Fruit fly (Drosophila melanogaster) whole organism, embryonic: ENCODE measurements around the gene foi.

ENCODE experiments used
- B-H1 ChIP-seq: fragments of 200-800 bp; sonication (Bioruptor generic); IDR thresholded peaks from 3 replicates; pipeline ENCODE4 v1.3.6; 2022; ENCODE audit warnings: missing biosample characterization, missing genetic modification characterization
- Bdp1 ChIP-seq: fragments of 200-800 bp; sonication (Bioruptor generic); optimal IDR thresholded peaks from 3 replicates; lab custom pipeline; 2016; ENCODE audit warnings: missing biosample characterization, missing genetic modification characterization
- CG10267 ChIP-seq: fragments of 200-800 bp; sonication (Bioruptor generic); optimal IDR thresholded peaks from 2 replicates; lab custom pipeline; 2018; ENCODE audit warnings: missing biosample characterization, mild to moderate bottlenecking, missing genetic modification characterization, moderate library complexity
- CG10321 ChIP-seq: fragments of 200-800 bp; sonication (Bioruptor generic); IDR thresholded peaks from 2 replicates; pipeline ENCODE4 v1.3.6; 2022; ENCODE audit warnings: missing biosample characterization, missing genetic modification characterization
- CG12071 ChIP-seq: fragments of 200-800 bp; sonication (Bioruptor generic); optimal IDR thresholded peaks from 3 replicates; lab custom pipeline; 2018; ENCODE audit warnings: missing biosample characterization, mild to moderate bottlenecking, missing genetic modification characterization
- CG12155 ChIP-seq: fragments of 200-800 bp; sonication (Bioruptor generic); optimal IDR thresholded peaks from 3 replicates; lab custom pipeline; 2016; ENCODE audit warnings: missing biosample characterization, missing genetic modification characterization
- CG14050 ChIP-seq: fragments of 200-800 bp; sonication (Bioruptor generic); IDR thresholded peaks from 3 replicates; pipeline ENCODE4 v1.3.6; 2022; ENCODE audit warnings: missing biosample characterization, missing genetic modification characterization
- CG14441 ChIP-seq: fragments of 200-800 bp; sonication (Bioruptor generic); IDR thresholded peaks from 2 replicates; pipeline ENCODE4 v1.3.6; 2022; ENCODE audit warnings: missing biosample characterization, missing genetic modification characterization
- CG15011 ChIP-seq: fragments of 200-800 bp; sonication (Bioruptor generic); optimal IDR thresholded peaks from 3 replicates; lab custom pipeline; 2018; ENCODE audit warnings: missing biosample characterization, mild to moderate bottlenecking, missing genetic modification characterization
- CG15696 ChIP-seq: fragments of 200-800 bp; sonication (Bioruptor generic); optimal IDR thresholded peaks from 2 replicates; lab custom pipeline; 2019; ENCODE audit warnings: missing biosample characterization, mild to moderate bottlenecking, missing genetic modification characterization, moderate library complexity
- CG18476 ChIP-seq: fragments of 200-800 bp; sonication (Bioruptor generic); optimal IDR thresholded peaks from 2 replicates; lab custom pipeline; 2016; ENCODE audit warnings: missing biosample characterization, mild to moderate bottlenecking, missing genetic modification characterization
- CG32772 ChIP-seq: fragments of 200-800 bp; sonication (Bioruptor generic); IDR thresholded peaks from 2 replicates; pipeline ENCODE4 v1.3.6; 2022; ENCODE audit warnings: missing biosample characterization, missing genetic modification characterization
- CG4617 ChIP-seq: fragments of 200-800 bp; sonication (Bioruptor generic); optimal IDR thresholded peaks from 3 replicates; lab custom pipeline; 2016; ENCODE audit warnings: missing biosample characterization, missing genetic modification characterization, borderline replicate concordance
- CG4730 ChIP-seq: fragments of 200-800 bp; sonication (Bioruptor generic); IDR thresholded peaks from 2 replicates; pipeline ENCODE4 v1.3.6; 2022; ENCODE audit warnings: missing biosample characterization, missing genetic modification characterization
- CG8290 ChIP-seq, 3 experiments: fragments of 200-800 bp; sonication (Bioruptor generic); optimal IDR thresholded peaks; 2 replicates each; lab custom pipeline; 2016 to 2019; ENCODE audit warnings: missing biosample characterization in 3 of 3, missing genetic modification characterization in 3 of 3, mild to moderate bottlenecking in 2 of 3, moderate library complexity in 1 of 3
- CkIIα-i1 ChIP-seq: fragments of 200-800 bp; sonication (Bioruptor generic); IDR thresholded peaks from 2 replicates; pipeline ENCODE4 v1.3.6; 2022; ENCODE audit warnings: missing biosample characterization, missing genetic modification characterization
- CoRest ChIP-seq: fragments of 200-800 bp; sonication (Bioruptor generic); optimal IDR thresholded peaks from 3 replicates; lab custom pipeline; 2018; ENCODE audit warnings: missing biosample characterization, mild to moderate bottlenecking, missing genetic modification characterization, moderate library complexity
- Dbx ChIP-seq: fragments of 200-800 bp; sonication (Bioruptor generic); IDR thresholded peaks from 3 replicates; pipeline ENCODE4 v1.3.6; 2022; ENCODE audit warnings: missing biosample characterization, missing genetic modification characterization
- Dek ChIP-seq: fragments of 200-800 bp; sonication (Bioruptor generic); optimal IDR thresholded peaks from 3 replicates; lab custom pipeline; 2019; ENCODE audit warnings: missing biosample characterization, mild to moderate bottlenecking, missing genetic modification characterization, moderate library complexity
- E2f1 ChIP-seq: fragments of 200-800 bp; sonication (Bioruptor generic); IDR thresholded peaks from 2 replicates; pipeline ENCODE4 v1.3.6; 2022; ENCODE audit warnings: missing biosample characterization, missing genetic modification characterization
- Gug ChIP-seq: fragments of 200-800 bp; sonication (Bioruptor generic); IDR thresholded peaks from 4 replicates; pipeline ENCODE4 v1.3.6; 2022; ENCODE audit warnings: missing biosample characterization, missing genetic modification characterization
- Jarid2 ChIP-seq: fragments of 200-800 bp; sonication (Bioruptor generic); optimal IDR thresholded peaks from 3 replicates; lab custom pipeline; 2017; ENCODE audit warnings: mild to moderate bottlenecking, missing biosample characterization, missing genetic modification reagents, missing genetic modification characterization
- Nf-YB ChIP-seq: fragments of 200-800 bp; sonication (Bioruptor generic); optimal IDR thresholded peaks from 3 replicates; lab custom pipeline; 2019; ENCODE audit warnings: missing biosample characterization, mild to moderate bottlenecking, missing genetic modification characterization, moderate library complexity
- Oaz ChIP-seq: fragments of 200-800 bp; sonication (Bioruptor generic); IDR thresholded peaks from 2 replicates; pipeline ENCODE4 v1.3.6; 2022; ENCODE audit warnings: missing biosample characterization, missing genetic modification characterization
- Opbp ChIP-seq: fragments of 200-800 bp; sonication (Bioruptor generic); IDR thresholded peaks from 3 replicates; pipeline ENCODE4 v1.3.6; 2022; ENCODE audit warnings: missing biosample characterization, missing genetic modification characterization; ENCODE audit not compliant: partially characterized antibody
- Poxn ChIP-seq: fragments of 200-800 bp; sonication (Bioruptor generic); IDR thresholded peaks from 2 replicates; pipeline ENCODE4 v1.3.6; 2022; ENCODE audit warnings: missing biosample characterization, missing genetic modification characterization
- Side ChIP-seq: fragments of 200-800 bp; sonication (Bioruptor generic); optimal IDR thresholded peaks from 2 replicates; lab custom pipeline; 2016; ENCODE audit warnings: missing biosample characterization, missing genetic modification characterization
- Sox102F ChIP-seq: fragments of 200-800 bp; sonication (Bioruptor generic); optimal IDR thresholded peaks from 2 replicates; lab custom pipeline; 2018; ENCODE audit warnings: missing biosample characterization, mild to moderate bottlenecking, missing genetic modification characterization, moderate library complexity
- Taf1 ChIP-seq: fragments of 200-800 bp; sonication (Bioruptor generic); IDR thresholded peaks from 2 replicates; pipeline ENCODE4 v1.3.6; 2022; ENCODE audit warnings: missing biosample characterization, missing genetic modification characterization
- Vsx1 ChIP-seq: fragments of 200-800 bp; sonication (Bioruptor generic); optimal IDR thresholded peaks from 2 replicates; lab custom pipeline; 2017; ENCODE audit warnings: missing biosample characterization, mild to moderate bottlenecking, missing genetic modification characterization, missing genetic modification reagents
- bsh ChIP-seq, 2 experiments: fragments of 200-800 bp; sonication (Bioruptor generic); optimal IDR thresholded peaks; 2 replicates each; lab custom pipeline; 2017 to 2018; ENCODE audit warnings: mild to moderate bottlenecking in 2 of 2, missing biosample characterization in 2 of 2, missing genetic modification characterization in 2 of 2, moderate library complexity in 1 of 2
- cato ChIP-seq: fragments of 200-800 bp; sonication (Bioruptor generic); optimal IDR thresholded peaks from 2 replicates; lab custom pipeline; 2016; ENCODE audit warnings: missing biosample characterization, missing genetic modification characterization, borderline replicate concordance
- cg ChIP-seq: fragments of 200-800 bp; sonication (Bioruptor generic); optimal IDR thresholded peaks from 3 replicates; lab custom pipeline; 2019; ENCODE audit warnings: missing biosample characterization, mild to moderate bottlenecking, missing genetic modification characterization, moderate library complexity
- crc ChIP-seq: fragments of 200-800 bp; sonication (Bioruptor generic); optimal IDR thresholded peaks from 2 replicates; lab custom pipeline; 2016; ENCODE audit warnings: missing biosample characterization, missing genetic modification characterization
- dati ChIP-seq: fragments of 200-800 bp; sonication (Bioruptor generic); IDR thresholded peaks from 2 replicates; pipeline ENCODE4 v1.3.6; 2022; ENCODE audit warnings: missing biosample characterization, missing genetic modification characterization
- fru ChIP-seq: fragments of >200 bp; optimal IDR thresholded peaks from 2 replicates; lab custom pipeline; 2017
- gce ChIP-seq: fragments of 200-800 bp; sonication (Bioruptor generic); IDR thresholded peaks from 3 replicates; pipeline ENCODE4 v1.3.6; 2022; ENCODE audit warnings: missing biosample characterization, missing genetic modification characterization
- h ChIP-seq: fragments of >200 bp; optimal IDR thresholded peaks from 2 replicates; lab custom pipeline; 2017
- hkb ChIP-seq, 2 experiments: fragments of 200-800 bp in 1 of 2; fragments of >200 bp in 1 of 2; sonication (Bioruptor generic) in 1 of 2; IDR thresholded peaks in 1 of 2; optimal IDR thresholded peaks in 1 of 2; 2 replicates each; pipeline versions ENCODE4 v1.3.6 to Lab custom; 2017 to 2022; ENCODE audit warnings: missing biosample characterization in 1 of 2, missing genetic modification characterization in 1 of 2
- jigr1 ChIP-seq: fragments of 200-800 bp; sonication (Bioruptor generic); IDR thresholded peaks from 3 replicates; pipeline ENCODE4 v1.3.6; 2022; ENCODE audit warnings: missing biosample characterization, missing genetic modification characterization
- luna ChIP-seq: fragments of 200-800 bp; sonication (Bioruptor generic); optimal IDR thresholded peaks from 2 replicates; lab custom pipeline; 2016; ENCODE audit warnings: missing biosample characterization, missing genetic modification characterization
- mirr ChIP-seq: fragments of 200-800 bp; sonication (Bioruptor generic); optimal IDR thresholded peaks from 3 replicates; lab custom pipeline; 2018; ENCODE audit warnings: missing biosample characterization, mild to moderate bottlenecking, missing genetic modification characterization
- nmo ChIP-seq: fragments of 200-800 bp; sonication (Bioruptor generic); optimal IDR thresholded peaks from 2 replicates; lab custom pipeline; 2018; ENCODE audit warnings: missing biosample characterization, mild to moderate bottlenecking, missing genetic modification characterization, moderate library complexity
- psq ChIP-seq: fragments of 200-800 bp; sonication (Bioruptor generic); optimal IDR thresholded peaks from 2 replicates; lab custom pipeline; 2017; ENCODE audit warnings: missing biosample characterization, missing genetic modification characterization
- row ChIP-seq: fragments of 200-800 bp; sonication (Bioruptor generic); IDR thresholded peaks from 3 replicates; pipeline ENCODE4 v1.3.6; 2022; ENCODE audit warnings: missing biosample characterization, missing genetic modification characterization
- run ChIP-seq: fragments of 200-800 bp; sonication (Bioruptor generic); optimal IDR thresholded peaks from 3 replicates; lab custom pipeline; 2018; ENCODE audit warnings: missing biosample characterization, mild to moderate bottlenecking, missing genetic modification characterization
- sens ChIP-seq: fragments of 200-800 bp; sonication (Bioruptor generic); peaks from one replicate; lab custom pipeline; 2016; ENCODE audit warnings: missing biosample characterization, missing genetic modification characterization
- stwl ChIP-seq: fragments of 200-800 bp; sonication (Bioruptor generic); optimal IDR thresholded peaks from 3 replicates; lab custom pipeline; 2018; ENCODE audit warnings: missing biosample characterization, mild to moderate bottlenecking, missing genetic modification characterization, moderate library complexity
- tap ChIP-seq: fragments of 200-800 bp; optimal IDR thresholded peaks from 3 replicates; lab custom pipeline; 2019; ENCODE audit warnings: missing biosample characterization, mild to moderate bottlenecking, missing genetic modification characterization, moderate library complexity
- tup ChIP-seq: fragments of 200-800 bp; sonication (Bioruptor generic); optimal IDR thresholded peaks from 2 replicates; lab custom pipeline; 2016; ENCODE audit warnings: missing biosample characterization, mild to moderate bottlenecking, missing genetic modification characterization, moderate library complexity

foi gene

DNA sequence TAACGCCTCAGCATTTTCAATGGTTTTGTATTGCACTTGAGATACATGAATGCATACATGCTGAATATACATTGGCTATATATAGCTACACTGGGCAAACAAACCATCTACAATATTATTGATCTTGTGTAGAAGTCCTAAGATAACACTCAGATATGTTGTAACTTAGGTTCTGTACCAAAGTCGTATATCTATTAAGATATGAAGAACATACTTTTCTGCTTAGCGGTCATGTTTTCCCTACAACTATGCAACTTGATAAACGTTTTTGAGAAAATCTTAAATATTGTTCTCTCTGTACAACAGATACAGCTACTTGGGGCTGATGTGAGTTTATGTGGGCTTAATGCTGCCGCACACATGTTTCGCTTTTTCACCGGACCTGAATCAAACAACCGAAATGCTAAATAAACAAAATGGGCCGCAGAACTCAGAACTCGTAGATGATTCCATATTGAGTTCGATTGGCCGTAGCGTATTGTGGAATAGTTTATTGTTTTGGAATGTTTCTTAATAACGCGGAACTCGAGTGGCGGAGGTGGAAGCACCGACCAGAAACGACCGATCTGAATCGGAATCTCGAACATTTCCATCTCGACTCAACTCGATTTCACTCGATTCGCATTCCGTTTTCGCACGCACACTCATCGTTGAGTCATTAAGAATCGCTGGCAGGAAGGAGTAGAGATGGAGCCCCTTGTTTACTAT is 24.3 kb downstream of the foi start (continued):
- TF ChIP-seq Gug (GFP tag; lab: Robert Waterston, UW) (no peak), mirr (GFP tag; lab: Kevin White, UChicago) (peak; percentile 5), stwl (tag; lab: Kevin White, UChicago) (no peak), CG32772 (GFP tag; lab: Robert Waterston, UW) (no peak), cato (GFP tag; lab: Kevin White, UChicago) (peak; percentile 36), run (peak; percentile 39), psq (GFP tag; lab: Kevin White, UChicago) (no peak), Bdp1 (GFP tag; lab: Kevin White, UChicago) (no peak), CG18476 (GFP tag; lab: Kevin White, UChicago) (peak; percentile 26), crc (no peak), Oaz (no peak), sens (peak; percentile 95), Vsx1 (GFP tag; lab: Kevin White, UChicago) (peak; percentile 67), Nf-YB (peak; percentile 29), jigr1 (GFP tag; lab: Robert Waterston, UW) (no peak), E2f1 (GFP tag; lab: Robert Waterston, UW) (peak; percentile 26; the same call in 1 of the 2 replicates), Sox102F (GFP tag; lab: Kevin White, UChicago) (peak; percentile 68), CG12071 (GFP tag; lab: Kevin White, UChicago) (peak; percentile 42), CG4617 (GFP tag; lab: Kevin White, UChicago) (no peak), Opbp (GFP tag; lab: Robert Waterston, UW) (no peak), Jarid2 (peak; percentile 0), row (GFP tag; lab: Robert Waterston, UW) (peak; percentile 67), dati (GFP tag; lab: Robert Waterston, UW) (no peak), CG4730 (GFP tag; lab: Robert Waterston, UW) (no peak), nmo (GFP tag; lab: Kevin White, UChicago) (peak; percentile 50), CoRest (tag; lab: Kevin White, UChicago) (peak; percentile 63), cg (GFP tag; lab: Kevin White, UChicago) (peak; percentile 1), Dbx (GFP tag; lab: Robert Waterston, UW) (0 out of 3 replicates have a peak, but pooled peaks have one; percentile 19), CG15696 (tag; lab: Kevin White, UChicago) (peak; percentile 62), CG14441 (GFP tag; lab: Robert Waterston, UW) (peak; percentile 12; the same call in 1 of the 2 replicates), CG12155 (GFP tag; lab: Kevin White, UChicago) (no peak), CG10267 (peak; percentile 57), fru (lab: Kevin White, UChicago) (no peak), B-H1 (GFP tag; lab: Robert Waterston, UW) (no peak), CkIIα-i1 (GFP tag; lab: Robert Waterston, UW) (no peak), tap (tag; lab: Kevin White, UChicago) (peak; percentile 61), gce (no peak), Taf1 (no peak), Poxn (GFP tag; lab: Robert Waterston, UW) (no peak), CG8290 (GFP tag; optimal IDR thresholded peaks at IDR 0.05; lab: Kevin White, UChicago) (peak; percentile 18), CG8290 (tag; optimal IDR thresholded peaks at IDR 0.05; lab: Kevin White, UChicago) (peak in 1 of 2 experiments; percentile 37), bsh (GFP tag; optimal IDR thresholded peaks at IDR 0.05; lab: Kevin White, UChicago) (peak; percentile 17 to 78), Dek (no peak), tup (GFP tag; lab: Kevin White, UChicago) (peak; percentile 1), Side (GFP tag; lab: Kevin White, UChicago) (no peak), CG15011 (no peak), CG10321 (GFP tag; lab: Robert Waterston, UW) (no peak), hkb (optimal IDR thresholded peaks at IDR 0.05; lab: Kevin White, UChicago) (no peak), hkb (GFP tag; IDR thresholded peaks at IDR 0.05; lab: Robert Waterston, UW) (peak; percentile 70), luna (GFP tag; lab: Kevin White, UChicago) (no peak), h (no peak), CG14050 (0 out of 3 replicates have a peak, but pooled peaks have one; percentile 15)
